Fruit fly (Drosophila melanogaster) whole organism, embryonic: Measurements from ENCODE around the gene Polr2F.

Experiments
- CG10209 ChIP-seq: fragments of 200-800 bp; sonication (Bioruptor generic); optimal IDR thresholded peaks from 3 replicates; lab custom pipeline; 2017; ENCODE audit warnings: missing biosample characterization, mild to moderate bottlenecking, missing genetic modification characterization, missing genetic modification reagents
- CG11560 ChIP-seq: fragments of 200-800 bp; sonication (Bioruptor generic); IDR thresholded peaks from 3 replicates; pipeline ENCODE4 v1.3.6; 2022; ENCODE audit warnings: missing biosample characterization, missing genetic modification characterization
- CG11696 ChIP-seq: fragments of 200-800 bp; sonication (Bioruptor generic); IDR thresholded peaks from 2 replicates; pipeline ENCODE4 v1.3.6; 2022; ENCODE audit warnings: missing biosample characterization, missing genetic modification characterization
- CG12071 ChIP-seq: fragments of 200-800 bp; sonication (Bioruptor generic); optimal IDR thresholded peaks from 3 replicates; lab custom pipeline; 2018; ENCODE audit warnings: missing biosample characterization, mild to moderate bottlenecking, missing genetic modification characterization
- CG12155 ChIP-seq: fragments of 200-800 bp; sonication (Bioruptor generic); optimal IDR thresholded peaks from 3 replicates; lab custom pipeline; 2016; ENCODE audit warnings: missing biosample characterization, missing genetic modification characterization
- CG12236 ChIP-seq: fragments of 200-800 bp; sonication (Bioruptor generic); optimal IDR thresholded peaks from 2 replicates; lab custom pipeline; 2016; ENCODE audit warnings: missing biosample characterization, missing genetic modification characterization
- CG12942 ChIP-seq: fragments of 200-800 bp; sonication (Bioruptor generic); optimal IDR thresholded peaks from 3 replicates; lab custom pipeline; 2016; ENCODE audit warnings: missing biosample characterization, missing genetic modification characterization
- CG16863 ChIP-seq: fragments of 200-800 bp; sonication (Bioruptor generic); optimal IDR thresholded peaks from 3 replicates; lab custom pipeline; 2016; ENCODE audit warnings: missing biosample characterization, missing genetic modification characterization
- CG17328 ChIP-seq: fragments of 200-800 bp; sonication (Bioruptor generic); IDR thresholded peaks from 2 replicates; pipeline ENCODE4 v1.3.6; 2022; ENCODE audit warnings: missing biosample characterization, missing genetic modification characterization
- CG2120 ChIP-seq: fragments of 200-800 bp; sonication (Bioruptor generic); optimal IDR thresholded peaks from 3 replicates; lab custom pipeline; 2016; ENCODE audit warnings: missing biosample characterization, missing genetic modification characterization
- CG2875 ChIP-seq: fragments of 200-800 bp; sonication (Bioruptor generic); optimal IDR thresholded peaks from 2 replicates; lab custom pipeline; 2017; ENCODE audit warnings: missing biosample characterization, mild to moderate bottlenecking, missing genetic modification characterization, missing genetic modification reagents
- CG31365 ChIP-seq: fragments of 200-800 bp; sonication (Bioruptor generic); optimal IDR thresholded peaks from 2 replicates; lab custom pipeline; 2018; ENCODE audit warnings: missing biosample characterization, mild to moderate bottlenecking, missing genetic modification characterization
- CG3995 ChIP-seq: fragments of 200-800 bp; sonication (Bioruptor generic); optimal IDR thresholded peaks from 3 replicates; lab custom pipeline; 2016; ENCODE audit warnings: missing biosample characterization, missing genetic modification characterization
- CG4404 ChIP-seq: fragments of 200-800 bp; sonication (Bioruptor generic); IDR thresholded peaks from 2 replicates; pipeline ENCODE4 v1.3.6; 2022; ENCODE audit warnings: missing biosample characterization, missing genetic modification characterization
- CG6791 ChIP-seq: fragments of 200-800 bp; sonication (Bioruptor generic); IDR thresholded peaks from 3 replicates; pipeline ENCODE4 v1.3.6; 2022; ENCODE audit warnings: missing biosample characterization, missing genetic modification characterization; ENCODE audit not compliant: partially characterized antibody
- CG6813 ChIP-seq: fragments of 200-800 bp; sonication (Bioruptor generic); optimal IDR thresholded peaks from 2 replicates; lab custom pipeline; 2017; ENCODE audit warnings: missing biosample characterization, missing genetic modification characterization, mild to moderate bottlenecking, moderate library complexity, missing genetic modification reagents
- CG7928 ChIP-seq: fragments of 200-800 bp; sonication (Bioruptor generic); optimal IDR thresholded peaks from 2 replicates; lab custom pipeline; 2017; ENCODE audit warnings: missing biosample characterization, mild to moderate bottlenecking, missing genetic modification characterization
- CG8089 ChIP-seq: fragments of 200-800 bp; sonication (Bioruptor generic); optimal IDR thresholded peaks from 3 replicates; lab custom pipeline; 2016; ENCODE audit warnings: missing biosample characterization, missing genetic modification characterization
- CG8290 ChIP-seq, 3 experiments: fragments of 200-800 bp; sonication (Bioruptor generic); optimal IDR thresholded peaks; 2 replicates each; lab custom pipeline; 2016 to 2019; ENCODE audit warnings: missing biosample characterization in 3 of 3, missing genetic modification characterization in 3 of 3, mild to moderate bottlenecking in 2 of 3, moderate library complexity in 1 of 3
- CG8388 ChIP-seq: fragments of 200-800 bp; sonication (Bioruptor generic); optimal IDR thresholded peaks from 2 replicates; lab custom pipeline; 2019; ENCODE audit warnings: missing biosample characterization, mild to moderate bottlenecking, missing genetic modification characterization, moderate library complexity
- CG9437 ChIP-seq: fragments of 200-800 bp; sonication (Bioruptor generic); optimal IDR thresholded peaks from 2 replicates; lab custom pipeline; 2018; ENCODE audit warnings: missing biosample characterization, mild to moderate bottlenecking, missing genetic modification characterization
- CG9727 ChIP-seq: fragments of 200-800 bp; sonication (Bioruptor generic); optimal IDR thresholded peaks from 3 replicates; lab custom pipeline; 2017; ENCODE audit warnings: missing biosample characterization, mild to moderate bottlenecking, missing genetic modification characterization
- Elba2 ChIP-seq: fragments of 200-800 bp; sonication (Bioruptor generic); optimal IDR thresholded peaks from 3 replicates; lab custom pipeline; 2016; ENCODE audit warnings: missing biosample characterization, missing genetic modification characterization
- Fer2 ChIP-seq: fragments of 200-800 bp; sonication (Bioruptor generic); optimal IDR thresholded peaks from 2 replicates; lab custom pipeline; 2018; ENCODE audit warnings: missing biosample characterization, mild to moderate bottlenecking, missing genetic modification characterization, moderate library complexity
- MESR4 ChIP-seq: fragments of 200-800 bp; sonication (Bioruptor generic); optimal IDR thresholded peaks from 2 replicates; lab custom pipeline; 2018; ENCODE audit warnings: missing biosample characterization, mild to moderate bottlenecking, missing genetic modification characterization, moderate library complexity
- Rfx ChIP-seq: fragments of 200-800 bp; sonication (Bioruptor generic); IDR thresholded peaks from 2 replicates; pipeline ENCODE4 v1.3.6; 2022; ENCODE audit warnings: missing biosample characterization, missing genetic modification characterization
- amos ChIP-seq: fragments of 200-800 bp; sonication (Bioruptor generic); IDR thresholded peaks from 2 replicates; pipeline ENCODE4 v1.3.6; 2022; ENCODE audit warnings: missing biosample characterization, missing genetic modification characterization; ENCODE audit not compliant: partially characterized antibody
- dm ChIP-seq: fragments of 200-800 bp; sonication (Bioruptor generic); optimal IDR thresholded peaks from 3 replicates; lab custom pipeline; 2016; ENCODE audit warnings: missing biosample characterization, missing genetic modification characterization
- emc ChIP-seq: fragments of 200-800 bp; sonication (Bioruptor generic); optimal IDR thresholded peaks from 2 replicates; lab custom pipeline; 2016; ENCODE audit warnings: missing biosample characterization, missing genetic modification characterization
- en ChIP-seq: fragments of 200-800 bp; sonication (Bioruptor generic); optimal IDR thresholded peaks from 2 replicates; lab custom pipeline; 2016; ENCODE audit warnings: missing biosample characterization, missing genetic modification characterization
- inv ChIP-seq: fragments of 200-800 bp; sonication (Bioruptor generic); IDR thresholded peaks from 2 replicates; pipeline ENCODE4 v1.3.6; 2022; ENCODE audit warnings: missing biosample characterization, missing genetic modification characterization; ENCODE audit not compliant: partially characterized antibody
- kah ChIP-seq: fragments of 200-800 bp; sonication (Bioruptor generic); optimal IDR thresholded peaks from 2 replicates; lab custom pipeline; 2018; ENCODE audit warnings: missing biosample characterization, mild to moderate bottlenecking, missing genetic modification characterization
- lmd ChIP-seq: fragments of 200-800 bp; sonication (Bioruptor generic); IDR thresholded peaks from 2 replicates; pipeline ENCODE4 v1.3.6; 2022; ENCODE audit warnings: missing biosample characterization, missing genetic modification characterization
- pan ChIP-seq, 4 experiments: fragments of >200 bp in 3 of 4; fragments of 200-800 bp in 1 of 4; sonication (Bioruptor generic) in 1 of 4; optimal IDR thresholded peaks in 3 of 4; IDR thresholded peaks in 1 of 4; 2 replicates each; pipeline versions ENCODE4 v1.3.6 to Lab custom; 2017 to 2022; ENCODE audit warnings: missing biosample characterization in 2 of 4, missing genetic modification characterization in 2 of 4, mixed read lengths in 1 of 4
- pho ChIP-seq: fragments of 200-800 bp; sonication (Bioruptor generic); optimal IDR thresholded peaks from 2 replicates; lab custom pipeline; 2016; ENCODE audit warnings: missing biosample characterization, missing genetic modification characterization
- so ChIP-seq: fragments of 200-800 bp; sonication (Bioruptor generic); IDR thresholded peaks from 3 replicates; pipeline ENCODE4 v1.3.6; 2022; ENCODE audit warnings: missing biosample characterization, missing genetic modification characterization
- sr ChIP-seq: fragments of 200-800 bp; sonication (Bioruptor generic); IDR thresholded peaks from 3 replicates; pipeline ENCODE4 v1.3.6; 2022; ENCODE audit warnings: missing biosample characterization, missing genetic modification characterization
- tgo ChIP-seq: fragments of 200-800 bp; sonication (Bioruptor generic); IDR thresholded peaks from 3 replicates; pipeline ENCODE4 v1.3.6; 2022; ENCODE audit warnings: missing biosample characterization, missing genetic modification characterization
- z ChIP-seq: fragments of 200-800 bp; sonication (Bioruptor generic); IDR thresholded peaks from 3 replicates; pipeline ENCODE4 v1.3.6; 2022; ENCODE audit warnings: missing biosample characterization, missing genetic modification characterization
- zfh1 ChIP-seq: fragments of 200-800 bp; sonication (Bioruptor generic); IDR thresholded peaks from 3 replicates; pipeline ENCODE4 v1.3.6; 2022; ENCODE audit warnings: missing biosample characterization, missing genetic modification characterization

Polr2F gene

DNA sequence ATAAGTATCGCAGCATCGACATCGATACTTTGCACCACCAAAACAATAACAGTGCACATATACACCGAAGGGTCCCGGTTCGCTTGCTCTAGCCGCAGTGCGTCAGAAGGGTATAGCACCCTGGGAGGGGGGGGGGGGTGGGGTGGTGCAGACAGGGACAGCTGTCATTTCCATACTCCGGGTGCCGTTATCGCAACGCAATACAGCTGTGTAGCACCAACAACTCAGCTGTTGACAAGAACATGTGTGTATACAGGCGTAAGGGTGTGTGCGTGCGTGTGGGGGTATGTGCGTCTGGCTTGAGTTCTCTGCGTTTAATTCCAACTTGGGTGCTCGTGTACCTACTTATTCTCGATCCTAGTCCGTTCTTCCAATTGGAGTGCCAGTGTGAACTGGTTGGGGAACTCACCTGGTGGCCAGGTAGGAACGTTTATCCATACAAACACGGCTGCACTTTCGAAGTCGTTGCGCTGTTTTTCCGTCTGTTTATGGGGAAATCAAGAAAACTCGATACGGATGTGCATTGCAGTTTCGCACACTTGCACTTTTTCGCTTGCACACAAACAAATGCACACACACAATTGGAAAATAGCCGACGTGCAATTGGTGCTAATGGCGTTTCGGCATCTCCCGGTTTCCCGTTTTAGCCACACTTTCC lies 4.0 kb upstream of the Polr2F start (continued):
- no peak for TF ChIP-seq zfh1 (GFP tag; lab: Robert Waterston, UW)
- no peak for TF ChIP-seq CG8388 (GFP tag; lab: Kevin White, UChicago)
- TF ChIP-seq CG2120 (GFP tag; lab: Kevin White, UChicago), result no peak
- 0 out of 2 replicates have a peak, but pooled peaks have one; percentile 27 for TF ChIP-seq CG17328
- TF ChIP-seq CG4404 (GFP tag; lab: Robert Waterston, UW), result no peak
- TF ChIP-seq pho, result no peak
- TF ChIP-seq CG11560 (tag; lab: Robert Waterston, UW), result no peak
- no peak for TF ChIP-seq kah (GFP tag; lab: Kevin White, UChicago)
- TF ChIP-seq pan (optimal IDR thresholded peaks at IDR 0.05; lab: Kevin White, UChicago), result no peak
- TF ChIP-seq pan (GFP tag; optimal IDR thresholded peaks at IDR 0.05 in 1 of 2, IDR thresholded peaks at IDR 0.05 in 1 of 2), result peak in 1 of 2 experiments; percentile 15
- TF ChIP-seq CG12071 (GFP tag; lab: Kevin White, UChicago), result peak; percentile 36
- no peak for TF ChIP-seq CG31365 (tag; lab: Kevin White, UChicago)
- peak; percentile 8 for TF ChIP-seq CG6813
- TF ChIP-seq CG12236 (GFP tag; lab: Kevin White, UChicago), result no peak
- no peak for TF ChIP-seq CG12942 (GFP tag; lab: Kevin White, UChicago)
- TF ChIP-seq Rfx (GFP tag; lab: Robert Waterston, UW), result peak; percentile 66
- no peak for TF ChIP-seq CG3995 (GFP tag; lab: Kevin White, UChicago)
- no peak for TF ChIP-seq tgo (GFP tag; lab: Robert Waterston, UW)
- TF ChIP-seq CG9727 (GFP tag; lab: Kevin White, UChicago), result no peak
- TF ChIP-seq CG10209, result no peak
- no peak for TF ChIP-seq MESR4 (GFP tag; lab: Kevin White, UChicago)
- no peak for TF ChIP-seq CG7928 (GFP tag; lab: Kevin White, UChicago)
- TF ChIP-seq en (GFP tag; lab: Kevin White, UChicago), result no peak
- TF ChIP-seq inv (GFP tag; lab: Robert Waterston, UW), result no peak
- TF ChIP-seq Elba2 (GFP tag; lab: Kevin White, UChicago), result peak; percentile 84
- TF ChIP-seq lmd (GFP tag; lab: Robert Waterston, UW), result no peak
- no peak for TF ChIP-seq CG8290 (GFP tag; optimal IDR thresholded peaks at IDR 0.05; lab: Kevin White, UChicago)
- TF ChIP-seq CG8290 (tag; optimal IDR thresholded peaks at IDR 0.05; lab: Kevin White, UChicago), result peak in 1 of 2 experiments; percentile 82
- TF ChIP-seq sr, result 0 out of 3 replicates have a peak, but pooled peaks have one; percentile 36
- TF ChIP-seq CG8089, result no peak
- no peak for TF ChIP-seq CG2875 (GFP tag; lab: Kevin White, UChicago)
- no peak for TF ChIP-seq dm
- no peak for TF ChIP-seq z
- no peak for TF ChIP-seq CG12155
- peak; percentile 39 for TF ChIP-seq Fer2
- peak; percentile 46; the same call in 2 of the 3 replicates for TF ChIP-seq CG6791 (GFP tag; lab: Robert Waterston, UW)
- TF ChIP-seq so, result no peak
- TF ChIP-seq CG16863 (GFP tag; lab: Kevin White, UChicago), result no peak
- TF ChIP-seq amos (GFP tag; lab: Robert Waterston, UW), result peak; percentile 24; the same call in 1 of the 2 replicates
- TF ChIP-seq CG11696 (GFP tag; lab: Robert Waterston, UW), result no peak
- no peak for TF ChIP-seq emc (GFP tag; lab: Kevin White, UChicago)
- no peak for TF ChIP-seq CG9437 (GFP tag; lab: Kevin White, UChicago)
